Worm (Caenorhabditis elegans): ENCODE data around the gene D1005.10.

Gene D1005.10

ce11 chrX:1489574-1489973, 3.6 kb upstream of the D1005.10 start:
- TF ChIP-seq sem-2 (GFP tag; optimal IDR thresholded peaks at IDR 0.05) (no peak), pha-4 (tag; optimal IDR thresholded peaks at IDR 0.05) (no peak), nhr-76 (tag; optimal IDR thresholded peaks at IDR 0.05) (no peak), ceh-83 (GFP tag; optimal IDR thresholded peaks at IDR 0.05) (no peak), ceh-43 (GFP tag; optimal IDR thresholded peaks at IDR 0.05) (no peak), unc-39 (tag; optimal IDR thresholded peaks at IDR 0.05) (no peak), nhr-28 (tag; optimal IDR thresholded peaks at IDR 0.05) (no peak), unc-62 (GFP tag; optimal IDR thresholded peaks at IDR 0.05) (no peak), M03D4.4 (tag; optimal IDR thresholded peaks at IDR 0.05) (no peak), flh-1 (GFP tag; optimal IDR thresholded peaks at IDR 0.05) (no peak), mab-5 (tag; optimal IDR thresholded peaks at IDR 0.05) (no peak), nhr-237 (tag; optimal IDR thresholded peaks at IDR 0.05) (no peak), tbx-8 (GFP tag; optimal IDR thresholded peaks at IDR 0.05) (no peak), cnd-1 (tag; optimal IDR thresholded peaks at IDR 0.05) (no peak), drap-1 (GFP tag; optimal IDR thresholded peaks at IDR 0.05) (no peak)

- TF ChIP-seq ces-1 (GFP tag; optimal IDR thresholded peaks at IDR 0.05) (no peak), M03D4.4 (tag; optimal IDR thresholded peaks at IDR 0.05) (no peak), elt-1 (tag; optimal IDR thresholded peaks at IDR 0.05; ENCODE audit: borderline replicate concordance, insufficient read depth) (no peak), hlh-1 (tag; optimal IDR thresholded peaks at IDR 0.05) (no peak), nhr-76 (tag; optimal IDR thresholded peaks at IDR 0.05) (no peak), mep-1 (tag; optimal IDR thresholded peaks at IDR 0.05) (no peak), nhr-12 (tag; optimal IDR thresholded peaks at IDR 0.05) (no peak), sem-2 (GFP tag; optimal IDR thresholded peaks at IDR 0.05) (no peak), ztf-11 (tag; optimal IDR thresholded peaks at IDR 0.05) (no peak), blmp-1 (tag; optimal IDR thresholded peaks at IDR 0.05) (no peak), elt-3 (tag; optimal IDR thresholded peaks at IDR 0.05) (no peak), unc-62 (GFP tag; optimal IDR thresholded peaks at IDR 0.05) (no peak), sptf-1 (tag; optimal IDR thresholded peaks at IDR 0.05) (no peak), mab-5 (tag; optimal IDR thresholded peaks at IDR 0.05) (no peak), bed-3 (GFP tag; optimal IDR thresholded peaks at IDR 0.05) (no peak), snpc-4 (tag; optimal IDR thresholded peaks at IDR 0.05) (no peak), pha-4 (tag; optimal IDR thresholded peaks at IDR 0.05) (no peak), lin-32 (GFP tag; optimal IDR thresholded peaks at IDR 0.05) (no peak), nhr-2 (tag; optimal IDR thresholded peaks at IDR 0.05) (no peak)
These were observed 2.8 kb upstream of the D1005.10 start for ce11 chrX:1488775-1489174.

ce11 chrX:1487096-1487495, 1.1 kb upstream of the D1005.10 start:
- TF ChIP-seq nhr-28 (tag; optimal IDR thresholded peaks at IDR 0.05) (no peak), lin-13 (tag; optimal IDR thresholded peaks at IDR 0.05) (no peak), hlh-1 (tag; optimal IDR thresholded peaks at IDR 0.05) (no peak), nhr-12 (tag; optimal IDR thresholded peaks at IDR 0.05) (no peak), mep-1 (tag; optimal IDR thresholded peaks at IDR 0.05) (no peak), mls-2 (tag; optimal IDR thresholded peaks at IDR 0.05) (no peak), nhr-237 (tag; optimal IDR thresholded peaks at IDR 0.05) (no peak), sptf-1 (tag; optimal IDR thresholded peaks at IDR 0.05) (no peak), M03D4.4 (tag; optimal IDR thresholded peaks at IDR 0.05) (no peak), unc-62 (GFP tag; optimal IDR thresholded peaks at IDR 0.05) (no peak), unc-39 (tag; optimal IDR thresholded peaks at IDR 0.05) (no peak), ztf-11 (tag; optimal IDR thresholded peaks at IDR 0.05) (no peak), flh-1 (GFP tag; optimal IDR thresholded peaks at IDR 0.05) (no peak), snpc-4 (tag; optimal IDR thresholded peaks at IDR 0.05) (no peak), unc-120 (tag; optimal IDR thresholded peaks at IDR 0.05; ENCODE audit: poor library complexity, severe bottlenecking) (no peak), blmp-1 (tag; optimal IDR thresholded peaks at IDR 0.05) (no peak), sem-2 (GFP tag; optimal IDR thresholded peaks at IDR 0.05) (no peak)

ce11 chrX:1485718-1486117, 267 bp downstream of the D1005.10 start, which contains the start of gene D1005.4:
Gene D1005.4, minus strand, starts transcription at chrX:1485818.
- TF ChIP-seq ceh-39 (tag; optimal IDR thresholded peaks at IDR 0.05): no peak
- no peak for TF ChIP-seq drap-1 (GFP tag; optimal IDR thresholded peaks at IDR 0.05)
- TF ChIP-seq sem-2 (GFP tag; optimal IDR thresholded peaks at IDR 0.05): no peak
- no peak for TF ChIP-seq nhr-12 (tag; optimal IDR thresholded peaks at IDR 0.05)
- no peak for TF ChIP-seq elt-3 (tag; optimal IDR thresholded peaks at IDR 0.05)
- TF ChIP-seq hlh-1 (tag; optimal IDR thresholded peaks at IDR 0.05): no peak
- no peak for TF ChIP-seq lin-13 (tag; optimal IDR thresholded peaks at IDR 0.05)
- TF ChIP-seq blmp-1 (tag; optimal IDR thresholded peaks at IDR 0.05): no peak

ce11 chrX:1483229-1483628, 2.8 kb downstream of the D1005.10 start:
- TF ChIP-seq mep-1 (tag; optimal IDR thresholded peaks at IDR 0.05): no peak
- TF ChIP-seq hlh-1 (tag; optimal IDR thresholded peaks at IDR 0.05): no peak
- TF ChIP-seq flh-1 (GFP tag; optimal IDR thresholded peaks at IDR 0.05): no peak
- TF ChIP-seq mab-5 (tag; optimal IDR thresholded peaks at IDR 0.05): no peak
- TF ChIP-seq nhr-12 (tag; optimal IDR thresholded peaks at IDR 0.05): no peak
- no peak for TF ChIP-seq ceh-83 (GFP tag; optimal IDR thresholded peaks at IDR 0.05)
